Fruit fly (Drosophila melanogaster): ENCODE measurements around the gene LManI.

Gene LManI

DNA sequence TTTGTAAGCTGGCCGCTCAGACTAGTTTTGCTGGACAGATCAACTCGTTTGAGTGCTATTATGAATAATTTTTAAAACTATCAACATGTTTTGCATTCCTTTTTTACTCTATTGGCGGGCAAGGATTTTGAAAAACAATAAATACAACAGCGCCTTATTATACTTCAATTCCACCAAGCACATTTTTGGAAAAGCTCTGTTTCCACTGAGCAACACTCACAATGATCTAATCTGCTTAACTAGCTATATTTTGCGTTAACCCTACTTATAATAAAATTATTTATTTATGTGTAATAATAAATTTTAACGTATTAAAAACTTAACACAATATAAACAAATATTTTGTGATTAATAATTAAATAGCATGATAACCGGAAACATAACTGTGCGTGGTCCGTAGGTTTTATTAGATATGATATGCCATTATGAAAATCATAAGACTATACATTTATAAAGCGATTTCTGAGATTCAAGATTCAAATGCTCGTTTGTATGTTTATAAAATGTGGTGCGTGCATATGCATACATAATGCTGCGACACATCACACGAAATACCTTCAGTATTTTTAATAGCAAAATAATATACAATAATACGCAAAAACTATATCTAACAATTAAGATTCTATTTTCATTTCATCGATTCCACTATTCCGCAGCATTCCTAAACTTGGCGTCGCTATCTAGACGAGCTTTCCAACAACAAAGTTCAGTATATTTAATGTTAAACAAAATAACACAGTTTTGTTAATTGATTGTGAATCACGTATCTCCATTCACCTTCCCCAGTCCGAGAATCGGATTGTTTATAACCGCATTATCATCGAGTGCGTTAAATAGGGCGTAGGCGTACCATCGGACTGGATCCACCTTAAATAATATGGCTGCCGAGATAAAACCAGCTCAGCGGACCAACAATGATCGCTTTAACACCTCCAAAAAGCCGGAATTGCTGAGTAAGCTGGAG is 34.1 kb downstream of the LManI start, which contains the start of the genes pie and Wdfy2 (continued):
- no peak for TF ChIP-seq Hr3 (GFP tag; optimal IDR thresholded peaks at IDR 0.05)
- no peak for TF ChIP-seq wor (GFP tag; IDR thresholded peaks at IDR 0.05)
- TF ChIP-seq trem (tag; optimal IDR thresholded peaks at IDR 0.05) = peak; percentile 4
- TF ChIP-seq CG18262 (tag; optimal IDR thresholded peaks at IDR 0.05) = peak; percentile 31
- TF ChIP-seq Lim3 (GFP tag; IDR thresholded peaks at IDR 0.05) = no peak
- peak in 2 of 3 experiments; percentile 14 to 94 for TF ChIP-seq lola (GFP tag; optimal IDR thresholded peaks at IDR 0.05)
- TF ChIP-seq CG30020 (tag; optimal IDR thresholded peaks at IDR 0.05) = peak; percentile 97
- peak in 1 of 2 experiments; percentile 66 for TF ChIP-seq Dfd (GFP tag; optimal IDR thresholded peaks at IDR 0.05)
- no peak for TF ChIP-seq Dip2 (GFP tag; IDR thresholded peaks at IDR 0.05)
- TF ChIP-seq CG7372 (GFP tag; IDR thresholded peaks at IDR 0.05) = no peak
- TF ChIP-seq Eip74EF (GFP tag; optimal IDR thresholded peaks at IDR 0.05) = peak in 1 of 2 experiments; percentile 88
- no peak for TF ChIP-seq CG10366 (GFP tag; IDR thresholded peaks at IDR 0.05)
- TF ChIP-seq eve (GFP tag; optimal IDR thresholded peaks at IDR 0.05) = no peak
- TF ChIP-seq CG7357 (GFP tag; IDR thresholded peaks at IDR 0.05) = peak; percentile 97
- no peak for TF ChIP-seq Fer2 (tag; optimal IDR thresholded peaks at IDR 0.05)
- peak; percentile 99 for TF ChIP-seq CG1603 (tag; optimal IDR thresholded peaks at IDR 0.05)
- no peak for TF ChIP-seq Atf6 (GFP tag; IDR thresholded peaks at IDR 0.05)
- TF ChIP-seq bigmax (GFP tag; optimal IDR thresholded peaks at IDR 0.05) = no peak
- TF ChIP-seq CG18619 (GFP tag; optimal IDR thresholded peaks at IDR 0.05) = no peak
- TF ChIP-seq CG6654 (GFP tag; optimal IDR thresholded peaks at IDR 0.05) = no peak
- TF ChIP-seq Dref (GFP tag; IDR thresholded peaks at IDR 0.05) = peak; percentile 47
- peak; percentile 77 for TF ChIP-seq CG2116 (GFP tag; optimal IDR thresholded peaks at IDR 0.05)
- TF ChIP-seq cato (GFP tag; optimal IDR thresholded peaks at IDR 0.05; ENCODE audit: borderline replicate concordance) = no peak
- TF ChIP-seq CG17186 (GFP tag; optimal IDR thresholded peaks at IDR 0.05) = no peak
- TF ChIP-seq CG17361 (GFP tag; IDR thresholded peaks at IDR 0.05) = peak; percentile 56; the same call in 1 of the 3 replicates
- no peak for TF ChIP-seq CG3847 (GFP tag; IDR thresholded peaks at IDR 0.05)
- TF ChIP-seq CG15514 (GFP tag; optimal IDR thresholded peaks at IDR 0.05) = peak; percentile 22
- peak; percentile 10 for TF ChIP-seq CG8924 (tag; optimal IDR thresholded peaks at IDR 0.05)
- peak; percentile 97 for TF ChIP-seq ssp (GFP tag; IDR thresholded peaks at IDR 0.05)
- TF ChIP-seq hth (optimal IDR thresholded peaks at IDR 0.05) = no peak
- TF ChIP-seq crol (GFP tag; IDR thresholded peaks at IDR 0.05) = no peak
- peak; percentile 29 for TF ChIP-seq nmo (GFP tag; optimal IDR thresholded peaks at IDR 0.05)
- peak; percentile 35 for TF ChIP-seq pzg (GFP tag; optimal IDR thresholded peaks at IDR 0.05)
- TF ChIP-seq slbo (GFP tag; IDR thresholded peaks at IDR 0.05) = 0 out of 2 replicates have a peak, but pooled peaks have one; percentile 22
- TF ChIP-seq Rfx (GFP tag; IDR thresholded peaks at IDR 0.05) = 0 out of 2 replicates have a peak, but pooled peaks have one; percentile 13
- no peak for TF ChIP-seq Deaf1 (tag; optimal IDR thresholded peaks at IDR 0.05)
- peak; percentile 65 for TF ChIP-seq Med (GFP tag)
- peak; percentile 74 for TF ChIP-seq CG11723 (GFP tag; optimal IDR thresholded peaks at IDR 0.05)
- TF ChIP-seq dmrt11E (tag; optimal IDR thresholded peaks at IDR 0.05) = peak; percentile 8
- TF ChIP-seq vvl (GFP tag; IDR thresholded peaks at IDR 0.05) = peak; percentile 12; the same call in 1 of the 2 replicates
- no peak for TF ChIP-seq bcd (GFP tag; optimal IDR thresholded peaks at IDR 0.05)
- peak; percentile 92 for TF ChIP-seq CG17802 (tag; optimal IDR thresholded peaks at IDR 0.05)
- no peak for TF ChIP-seq CG7271 (tag; optimal IDR thresholded peaks at IDR 0.05)
- no peak for TF ChIP-seq CG12155 (GFP tag; optimal IDR thresholded peaks at IDR 0.05)
- no peak for TF ChIP-seq Fer3 (tag; optimal IDR thresholded peaks at IDR 0.05)
- TF ChIP-seq CoRest (tag; optimal IDR thresholded peaks at IDR 0.05) = peak; percentile 28
- TF ChIP-seq crp (GFP tag; optimal IDR thresholded peaks at IDR 0.05) = no peak
- no peak for TF ChIP-seq CG13296 (GFP tag; optimal IDR thresholded peaks at IDR 0.05)

Measured in whole organism, embryonic.